Fruit fly (Drosophila melanogaster) whole organism, embryonic: Measurements from ENCODE around the gene CG10570.

Source experiments
- Atf3 ChIP-seq: fragments of 200-800 bp; sonication (Bioruptor generic); optimal IDR thresholded peaks from 3 replicates; lab custom pipeline; 2016; ENCODE audit warnings: missing biosample characterization, missing genetic modification characterization
- B-H2 ChIP-seq: fragments of 200-800 bp; sonication (Bioruptor generic); optimal IDR thresholded peaks from 2 replicates; lab custom pipeline; 2018; ENCODE audit warnings: missing biosample characterization, mild to moderate bottlenecking, missing genetic modification characterization
- CG12236 ChIP-seq: fragments of 200-800 bp; sonication (Bioruptor generic); optimal IDR thresholded peaks from 2 replicates; lab custom pipeline; 2016; ENCODE audit warnings: missing biosample characterization, missing genetic modification characterization
- CG12391 ChIP-seq: fragments of 200-800 bp; sonication (Bioruptor generic); optimal IDR thresholded peaks from 3 replicates; lab custom pipeline; 2018; ENCODE audit warnings: missing biosample characterization, mild to moderate bottlenecking, missing genetic modification characterization, moderate library complexity
- CG13123 ChIP-seq: fragments of 200-800 bp; sonication (Bioruptor generic); optimal IDR thresholded peaks from 2 replicates; lab custom pipeline; 2016; ENCODE audit warnings: missing biosample characterization, missing genetic modification characterization
- CG13287 ChIP-seq: fragments of 200-800 bp; sonication (Bioruptor generic); IDR thresholded peaks from 2 replicates; pipeline ENCODE4 v1.3.6; 2022; ENCODE audit warnings: missing biosample characterization, missing genetic modification characterization; ENCODE audit not compliant: partially characterized antibody
- CG15601 ChIP-seq: fragments of 200-800 bp; sonication (Bioruptor generic); optimal IDR thresholded peaks from 3 replicates; lab custom pipeline; 2019; ENCODE audit warnings: missing biosample characterization, mild to moderate bottlenecking, missing genetic modification characterization, moderate library complexity
- CG17829 ChIP-seq: fragments of 200-800 bp; optimal IDR thresholded peaks from 2 replicates; lab custom pipeline; 2019; ENCODE audit warnings: missing biosample characterization, mild to moderate bottlenecking, missing genetic modification characterization, moderate library complexity
- CG2120 ChIP-seq: fragments of 200-800 bp; sonication (Bioruptor generic); optimal IDR thresholded peaks from 3 replicates; lab custom pipeline; 2016; ENCODE audit warnings: missing biosample characterization, missing genetic modification characterization
- CG33557 ChIP-seq: fragments of 200-800 bp; sonication (Bioruptor generic); optimal IDR thresholded peaks from 2 replicates; lab custom pipeline; 2019; ENCODE audit warnings: missing biosample characterization, mild to moderate bottlenecking, missing genetic modification characterization, moderate library complexity
- CG34224 ChIP-seq: fragments of 200-800 bp; sonication (Bioruptor generic); IDR thresholded peaks from 3 replicates; pipeline ENCODE4 v1.3.6; 2022; ENCODE audit warnings: missing biosample characterization, missing genetic modification characterization; ENCODE audit not compliant: partially characterized antibody
- CG34422 ChIP-seq: fragments of 200-800 bp; sonication (Bioruptor generic); IDR thresholded peaks from 3 replicates; pipeline ENCODE4 v1.3.6; 2022; ENCODE audit warnings: missing biosample characterization, missing genetic modification characterization
- CG3726 ChIP-seq: fragments of 200-800 bp; sonication (Bioruptor generic); IDR thresholded peaks from 3 replicates; pipeline ENCODE4, ENCODE4 v1.3.6; 2022; ENCODE audit warnings: missing biosample characterization, missing genetic modification characterization
- CG9437 ChIP-seq: fragments of 200-800 bp; sonication (Bioruptor generic); optimal IDR thresholded peaks from 2 replicates; lab custom pipeline; 2018; ENCODE audit warnings: missing biosample characterization, mild to moderate bottlenecking, missing genetic modification characterization
- CG9876 ChIP-seq: fragments of 200-800 bp; sonication (Bioruptor generic); optimal IDR thresholded peaks from 2 replicates; lab custom pipeline; 2016; ENCODE audit warnings: missing biosample characterization, missing genetic modification characterization
- D19B ChIP-seq: fragments of 200-800 bp; sonication (Bioruptor generic); optimal IDR thresholded peaks from 2 replicates; lab custom pipeline; 2017; ENCODE audit warnings: missing biosample characterization, mild to moderate bottlenecking, missing genetic modification characterization
- Doc2 ChIP-seq: fragments of 200-800 bp; sonication (Bioruptor generic); IDR thresholded peaks from 2 replicates; pipeline ENCODE4 v1.3.6; 2022; ENCODE audit warnings: missing biosample characterization, missing genetic modification characterization
- Dp ChIP-seq: fragments of 200-800 bp; sonication (Bioruptor generic); optimal IDR thresholded peaks from 2 replicates; lab custom pipeline; 2018; ENCODE audit warnings: missing biosample characterization, mild to moderate bottlenecking, missing genetic modification characterization, moderate library complexity
- Drgx ChIP-seq: fragments of 200-800 bp; sonication (Bioruptor generic); IDR thresholded peaks from 2 replicates; pipeline ENCODE4 v1.3.6; 2022; ENCODE audit warnings: missing biosample characterization, missing genetic modification characterization
- ERR ChIP-seq: fragments of 200-800 bp; sonication (Bioruptor generic); optimal IDR thresholded peaks from 2 replicates; lab custom pipeline; 2016; ENCODE audit warnings: missing biosample characterization, missing genetic modification characterization
- Elba2 ChIP-seq: fragments of 200-800 bp; sonication (Bioruptor generic); optimal IDR thresholded peaks from 3 replicates; lab custom pipeline; 2016; ENCODE audit warnings: missing biosample characterization, missing genetic modification characterization
- HLH3B ChIP-seq: fragments of 200-800 bp; sonication (Bioruptor generic); IDR thresholded peaks from 2 replicates; pipeline ENCODE4 v1.3.6; 2022; ENCODE audit warnings: missing biosample characterization, missing genetic modification characterization
- HLH4C ChIP-seq: fragments of 200-800 bp; sonication (Bioruptor generic); IDR thresholded peaks from 3 replicates; pipeline ENCODE4 v1.3.6; 2022; ENCODE audit warnings: missing biosample characterization, missing genetic modification characterization; ENCODE audit not compliant: partially characterized antibody
- Hey ChIP-seq: fragments of 200-800 bp; sonication (Bioruptor generic); optimal IDR thresholded peaks from 3 replicates; lab custom pipeline; 2018; ENCODE audit warnings: missing biosample characterization, mild to moderate bottlenecking, missing genetic modification characterization
- Hsf ChIP-seq: fragments of 200-800 bp; sonication (Bioruptor generic); optimal IDR thresholded peaks from 3 replicates; lab custom pipeline; 2016; ENCODE audit warnings: missing biosample characterization, missing genetic modification characterization
- Lpt ChIP-seq: fragments of >200 bp; optimal IDR thresholded peaks from 2 replicates; lab custom pipeline; 2018; ENCODE audit warnings: missing biosample characterization, missing genetic modification characterization
- Nf-YC ChIP-seq: fragments of 200-800 bp; optimal IDR thresholded peaks from 3 replicates; lab custom pipeline; 2019; ENCODE audit warnings: missing biosample characterization, mild to moderate bottlenecking, missing genetic modification characterization, moderate library complexity
- Xrp1 ChIP-seq: fragments of 200-800 bp; sonication (Bioruptor generic); IDR thresholded peaks from 2 replicates; pipeline ENCODE4 v1.3.6; 2022; ENCODE audit warnings: missing biosample characterization, missing genetic modification characterization
- abd-A ChIP-seq: fragments of 200-800 bp; sonication (Bioruptor generic); optimal IDR thresholded peaks from 3 replicates; lab custom pipeline; 2019; ENCODE audit warnings: missing biosample characterization, mild to moderate bottlenecking, missing genetic modification characterization, moderate library complexity
- ato ChIP-seq: fragments of 200-800 bp; sonication (Bioruptor generic); IDR thresholded peaks from 2 replicates; pipeline ENCODE4 v1.3.6; 2022; ENCODE audit warnings: missing biosample characterization, missing genetic modification characterization; ENCODE audit not compliant: partially characterized antibody
- bigmax ChIP-seq: fragments of 200-800 bp; sonication (Bioruptor generic); optimal IDR thresholded peaks from 2 replicates; lab custom pipeline; 2018; ENCODE audit warnings: missing biosample characterization, mild to moderate bottlenecking, missing genetic modification characterization
- bsh ChIP-seq, 2 experiments: fragments of 200-800 bp; sonication (Bioruptor generic); optimal IDR thresholded peaks; 2 replicates each; lab custom pipeline; 2017 to 2018; ENCODE audit warnings: mild to moderate bottlenecking in 2 of 2, missing biosample characterization in 2 of 2, missing genetic modification characterization in 2 of 2, moderate library complexity in 1 of 2
- caup ChIP-seq: fragments of 200-800 bp; sonication (Bioruptor generic); optimal IDR thresholded peaks from 3 replicates; lab custom pipeline; 2017; ENCODE audit warnings: missing biosample characterization, mild to moderate bottlenecking, missing genetic modification characterization, moderate library complexity; ENCODE audit not compliant: severe bottlenecking
- dimm ChIP-seq: fragments of 200-800 bp; sonication (Bioruptor generic); IDR thresholded peaks from 2 replicates; pipeline ENCODE4 v1.3.6; 2022; ENCODE audit warnings: missing biosample characterization, missing genetic modification characterization
- dpn ChIP-seq, 2 experiments: fragments of 200-800 bp; sonication (Bioruptor generic); optimal IDR thresholded peaks; 3 replicates each; lab custom pipeline; 2016; ENCODE audit warnings: missing biosample characterization in 2 of 2, missing genetic modification characterization in 2 of 2
- gem ChIP-seq: fragments of 200-800 bp; sonication (Bioruptor generic); optimal IDR thresholded peaks from 2 replicates; lab custom pipeline; 2019; ENCODE audit warnings: missing biosample characterization, mild to moderate bottlenecking, missing genetic modification characterization, moderate library complexity
- gro ChIP-seq: fragments of 200-800 bp; sonication (Bioruptor generic); optimal IDR thresholded peaks from 2 replicates; lab custom pipeline; 2016; ENCODE audit warnings: missing biosample characterization, missing genetic modification characterization
- hb ChIP-seq: fragments of 200-800 bp; sonication (Bioruptor generic); IDR thresholded peaks from 3 replicates; pipeline ENCODE4 v1.3.6; 2022; ENCODE audit warnings: missing biosample characterization, missing genetic modification characterization; ENCODE audit not compliant: partially characterized antibody
- hbn ChIP-seq: fragments of 200-800 bp; sonication (Bioruptor generic); IDR thresholded peaks from 2 replicates; pipeline ENCODE4 v1.3.6; 2022; ENCODE audit warnings: missing biosample characterization, missing genetic modification characterization; ENCODE audit not compliant: partially characterized antibody
- ind ChIP-seq: fragments of 200-800 bp; sonication (Bioruptor generic); optimal IDR thresholded peaks from 3 replicates; lab custom pipeline; 2016; ENCODE audit warnings: missing biosample characterization, missing genetic modification characterization
- insv ChIP-seq, 2 experiments: fragments of 200-800 bp; sonication (Bioruptor generic); optimal IDR thresholded peaks; 3 replicates each; lab custom pipeline; 2016 to 2018; ENCODE audit warnings: missing biosample characterization in 2 of 2, missing genetic modification characterization in 2 of 2
- lilli ChIP-seq: fragments of 200-800 bp; sonication (Bioruptor generic); optimal IDR thresholded peaks from 3 replicates; lab custom pipeline; 2016; ENCODE audit warnings: missing biosample characterization, missing genetic modification characterization
- maf-S ChIP-seq: fragments of 200-800 bp; sonication (Bioruptor generic); optimal IDR thresholded peaks from 2 replicates; lab custom pipeline; 2016; ENCODE audit warnings: missing biosample characterization, missing genetic modification characterization
- sc ChIP-seq, 3 experiments: fragments of >200 bp in 2 of 3; fragments of 200-800 bp in 1 of 3; sonication (Bioruptor generic) in 1 of 3; optimal IDR thresholded peaks; 2 replicates in 2 of 3; 3 replicates in 1 of 3; lab custom pipeline; 2017; ENCODE audit warnings: mild to moderate bottlenecking in 1 of 3, missing biosample characterization in 1 of 3, missing genetic modification characterization in 1 of 3, missing genetic modification reagents in 1 of 3
- sob ChIP-seq: fragments of 200-800 bp; sonication (Bioruptor generic); IDR thresholded peaks from 2 replicates; pipeline ENCODE4 v1.3.6; 2022; ENCODE audit warnings: missing biosample characterization, missing genetic modification characterization
- tio ChIP-seq: fragments of 200-800 bp; sonication (Bioruptor generic); optimal IDR thresholded peaks from 2 replicates; lab custom pipeline; 2017; ENCODE audit warnings: missing biosample characterization, missing genetic modification characterization, inconsistent platforms
- trem ChIP-seq: fragments of 200-800 bp; optimal IDR thresholded peaks from 3 replicates; lab custom pipeline; 2019; ENCODE audit warnings: missing biosample characterization, mild to moderate bottlenecking, missing genetic modification characterization, moderate library complexity

Gene CG10570

dm6 chr2L:18858661-18859532 is 47.8 kb upstream of the CG10570 start, which contains the start of the genes CG10602 and mRpL13 (continued):
- TF ChIP-seq hb: no peak
- peak; percentile 7 for TF ChIP-seq Elba2 (GFP tag; lab: Kevin White, UChicago)
- TF ChIP-seq gem (tag; lab: Kevin White, UChicago): peak; percentile 19
- no peak for TF ChIP-seq Lpt (GFP tag; lab: Kevin White, UChicago)
- peak; percentile 61; the same call in 2 of the 3 replicates for TF ChIP-seq CG34422 (GFP tag; lab: Robert Waterston, UW)
- TF ChIP-seq CG13287 (GFP tag; lab: Robert Waterston, UW): peak; percentile 36; the same call in 1 of the 2 replicates
- no peak for TF ChIP-seq dimm (GFP tag; lab: Robert Waterston, UW)
- no peak for TF ChIP-seq Drgx (GFP tag; lab: Robert Waterston, UW)
- no peak for TF ChIP-seq bigmax (GFP tag; lab: Kevin White, UChicago)
- peak; percentile 17 for TF ChIP-seq ERR
- TF ChIP-seq CG17829 (tag; lab: Kevin White, UChicago): peak; percentile 72
- no peak for TF ChIP-seq HLH3B (GFP tag; lab: Robert Waterston, UW)
- peak; percentile 29 for TF ChIP-seq CG12391 (tag; lab: Kevin White, UChicago)
- TF ChIP-seq CG13123 (GFP tag; lab: Kevin White, UChicago): peak; percentile 5
- no peak for TF ChIP-seq abd-A
- TF ChIP-seq Hey (tag; lab: Kevin White, UChicago): no peak
- no peak for TF ChIP-seq maf-S
- peak; percentile 46 for TF ChIP-seq CG2120
- peak; percentile 53 for TF ChIP-seq CG15601 (tag; lab: Kevin White, UChicago)
- TF ChIP-seq tio: no peak
- no peak for TF ChIP-seq HLH4C (GFP tag; lab: Robert Waterston, UW)
- no peak for TF ChIP-seq sc (optimal IDR thresholded peaks at IDR 0.05; lab: Kevin White, UChicago)
- no peak for TF ChIP-seq sc (GFP tag; optimal IDR thresholded peaks at IDR 0.05; lab: Kevin White, UChicago)
- TF ChIP-seq Dp: peak; percentile 66
- no peak for TF ChIP-seq caup (GFP tag; lab: Kevin White, UChicago)
- no peak for TF ChIP-seq CG12236
- TF ChIP-seq trem (tag; lab: Kevin White, UChicago): peak; percentile 79
- no peak for TF ChIP-seq CG3726
- no peak for TF ChIP-seq ind (GFP tag; lab: Kevin White, UChicago)
- TF ChIP-seq hbn (GFP tag; lab: Robert Waterston, UW): no peak
- peak; percentile 9 for TF ChIP-seq B-H2
- no peak for TF ChIP-seq Doc2 (GFP tag; lab: Robert Waterston, UW)
- TF ChIP-seq dpn (GFP tag; optimal IDR thresholded peaks at IDR 0.05; lab: Kevin White, UChicago): peak; percentile 17 to 39
- TF ChIP-seq Nf-YC (tag; lab: Kevin White, UChicago): peak; percentile 45
- peak; percentile 98 to 100 for TF ChIP-seq insv (GFP tag; optimal IDR thresholded peaks at IDR 0.05; lab: Kevin White, UChicago)
- TF ChIP-seq D19B (GFP tag; lab: Kevin White, UChicago): no peak
- TF ChIP-seq bsh (GFP tag; optimal IDR thresholded peaks at IDR 0.05; lab: Kevin White, UChicago): no peak
- peak; percentile 22 for TF ChIP-seq lilli (GFP tag; lab: Kevin White, UChicago)
- TF ChIP-seq Atf3: no peak
- TF ChIP-seq Xrp1: 0 out of 2 replicates have a peak, but pooled peaks have one; percentile 4
- no peak for TF ChIP-seq CG9437 (GFP tag; lab: Kevin White, UChicago)
- peak; percentile 49; the same call in 1 of the 2 replicates for TF ChIP-seq sob (GFP tag; lab: Robert Waterston, UW)
- TF ChIP-seq CG34224 (GFP tag; lab: Robert Waterston, UW): 0 out of 3 replicates have a peak, but pooled peaks have one; percentile 23
- peak; percentile 37 for TF ChIP-seq CG9876 (GFP tag; lab: Kevin White, UChicago)
- no peak for TF ChIP-seq CG33557 (GFP tag; lab: Kevin White, UChicago)
- no peak for TF ChIP-seq Hsf (GFP tag; lab: Kevin White, UChicago)
- TF ChIP-seq ato (GFP tag; lab: Robert Waterston, UW): no peak
- TF ChIP-seq gro (GFP tag; lab: Kevin White, UChicago): peak; percentile 61
